Worm (Caenorhabditis elegans): ENCODE measurements around the gene T19C3.7.

ce11 chrIII:623754-624153 lies 12.2 kb downstream of the T19C3.7 start:
- no peak for TF ChIP-seq snpc-4 (tag; optimal IDR thresholded peaks at IDR 0.05)
- peak; percentile 91 for TF ChIP-seq hmg-1.1 (GFP tag; IDR thresholded peaks at IDR 0.05)

All from whole organism, L4 larva.